Fruit fly (Drosophila melanogaster) whole organism, wandering third instar larva: ENCODE measurements around the gene Pxd.

ENCODE experiments used
- Abd-B ChIP-seq: fragments of >200 bp; optimal IDR thresholded peaks from 2 replicates; lab custom pipeline; 2017; ENCODE audit warnings: missing biosample characterization, missing genetic modification characterization
- CG9705 ChIP-seq: fragments of 200-800 bp; sonication (Bioruptor generic); optimal IDR thresholded peaks from 2 replicates; lab custom pipeline; 2018; ENCODE audit warnings: missing biosample characterization, mild to moderate bottlenecking, missing genetic modification characterization
- CrebA ChIP-seq: fragments of 200-800 bp; sonication (Bioruptor generic); optimal IDR thresholded peaks from 2 replicates; lab custom pipeline; 2016; ENCODE audit warnings: missing biosample characterization, mild to moderate bottlenecking, missing genetic modification characterization, borderline replicate concordance
- Dif ChIP-seq: fragments of 200-275, 200-300 bp; sonication (Bioruptor generic); optimal IDR thresholded peaks from 2 replicates; lab custom pipeline; 2018; ENCODE audit warnings: missing biosample characterization, missing genetic modification characterization; ENCODE audit not compliant: partially characterized antibody
- GATAd ChIP-seq: sonication (Bioruptor generic); optimal IDR thresholded peaks from 2 replicates; lab custom pipeline; 2016; ENCODE audit warnings: missing biosample characterization, missing genetic modification characterization
- HLH106 ChIP-seq: fragments of 200-800 bp; optimal IDR thresholded peaks from 3 replicates; lab custom pipeline; 2019; ENCODE audit warnings: missing biosample characterization, mild to moderate bottlenecking, missing genetic modification characterization, moderate library complexity
- Hnf4 ChIP-seq: fragments of 200-800 bp; sonication (Bioruptor generic); optimal IDR thresholded peaks from 2 replicates; lab custom pipeline; 2016; ENCODE audit warnings: missing biosample characterization, mild to moderate bottlenecking, missing genetic modification characterization
- Hr78 ChIP-seq: fragments of >200 bp; optimal IDR thresholded peaks from 2 replicates; lab custom pipeline; 2017; ENCODE audit warnings: missing biosample characterization, missing genetic modification characterization
- Hr83 ChIP-seq: fragments of 200-300 bp; sonication (Bioruptor generic); optimal IDR thresholded peaks from 2 replicates; lab custom pipeline; 2016; ENCODE audit warnings: missing biosample characterization, mild to moderate bottlenecking, missing genetic modification characterization, moderate library complexity; ENCODE audit not compliant: poor library complexity, severe bottlenecking
- Jra ChIP-seq: sonication (Bioruptor generic); optimal IDR thresholded peaks from 2 replicates; lab custom pipeline; 2016; ENCODE audit warnings: missing biosample characterization, missing genetic modification characterization
- Mio ChIP-seq: sonication (Bioruptor generic); optimal IDR thresholded peaks from 2 replicates; lab custom pipeline; 2016; ENCODE audit warnings: missing biosample characterization, missing genetic modification characterization
- Myc ChIP-seq: fragments of >200 bp; optimal IDR thresholded peaks from 2 replicates; lab custom pipeline; 2017
- N ChIP-seq: fragments of >200 bp; optimal IDR thresholded peaks from 2 replicates; lab custom pipeline; 2018; ENCODE audit warnings: missing biosample characterization, missing external identifiers, missing genetic modification characterization
- OdsH ChIP-seq: fragments of 200-800 bp; sonication (Bioruptor generic); optimal IDR thresholded peaks from 2 replicates; lab custom pipeline; 2016; ENCODE audit warnings: missing biosample characterization, mild to moderate bottlenecking, missing genetic modification characterization
- Rel ChIP-seq, 2 experiments: fragments of 200-800 bp; sonication (Bioruptor generic) in 1 of 2; optimal IDR thresholded peaks; 2 replicates in 1 of 2; 3 replicates in 1 of 2; lab custom pipeline; 2016 to 2019; ENCODE audit warnings: mild to moderate bottlenecking in 2 of 2, missing biosample characterization in 2 of 2, missing genetic modification characterization in 2 of 2, moderate library complexity in 1 of 2
- Sp1 ChIP-seq: fragments of 200-800 bp; sonication (Bioruptor generic); optimal IDR thresholded peaks from 3 replicates; lab custom pipeline; 2019; ENCODE audit warnings: missing biosample characterization, mild to moderate bottlenecking, missing genetic modification characterization, moderate library complexity
- Vsx2 ChIP-seq: fragments of 200-300, 225-300 bp; sonication (Bioruptor generic); optimal IDR thresholded peaks from 2 replicates; lab custom pipeline; 2018; ENCODE audit warnings: missing biosample characterization, missing genetic modification characterization; ENCODE audit not compliant: partially characterized antibody
- brk ChIP-seq: fragments of 200-800 bp; sonication (Bioruptor generic); optimal IDR thresholded peaks from 2 replicates; lab custom pipeline; 2016; ENCODE audit warnings: missing biosample characterization, mild to moderate bottlenecking, missing genetic modification characterization
- dl ChIP-seq, 2 experiments: fragments of 175-275, 200-275 bp in 1 of 2; fragments of 200-275 bp in 1 of 2; sonication (Bioruptor generic); optimal IDR thresholded peaks; lab custom pipeline; 2018; ENCODE audit warnings: mild to moderate bottlenecking in 2 of 2, missing biosample characterization in 2 of 2, missing genetic modification characterization in 2 of 2, moderate library complexity in 2 of 2; ENCODE audit not compliant: partially characterized antibody in 2 of 2, insufficient read depth in 1 of 2
- dmrt93B ChIP-seq: fragments of 200-800 bp; sonication (Bioruptor generic); optimal IDR thresholded peaks from 2 replicates; lab custom pipeline; 2018; ENCODE audit warnings: missing biosample characterization, mild to moderate bottlenecking, missing genetic modification characterization
- dsf ChIP-seq: sonication (Bioruptor generic); optimal IDR thresholded peaks from 2 replicates; lab custom pipeline; 2016; ENCODE audit warnings: missing biosample characterization, missing genetic modification characterization, borderline replicate concordance
- ey ChIP-seq: fragments of 200-800 bp; sonication (Bioruptor generic); optimal IDR thresholded peaks from 2 replicates; lab custom pipeline; 2016; ENCODE audit warnings: missing biosample characterization, missing genetic modification characterization
- foxo ChIP-seq, 2 experiments: fragments of 200-800 bp; sonication (Bioruptor generic); optimal IDR thresholded peaks; 2 replicates in 1 of 2; 3 replicates in 1 of 2; lab custom pipeline; 2016 to 2017; ENCODE audit warnings: missing biosample characterization in 2 of 2, missing genetic modification characterization in 2 of 2
- fru ChIP-seq: fragments of 200-800 bp; sonication (Bioruptor generic); optimal IDR thresholded peaks from 3 replicates; lab custom pipeline; 2016; ENCODE audit warnings: missing biosample characterization, mild to moderate bottlenecking, missing genetic modification characterization
- h ChIP-seq: fragments of 200-800 bp; sonication (Bioruptor generic); optimal IDR thresholded peaks from 3 replicates; lab custom pipeline; 2016; ENCODE audit warnings: missing biosample characterization, mild to moderate bottlenecking, missing genetic modification characterization
- jim ChIP-seq: fragments of 175-275, 200-325 bp; sonication (Bioruptor generic); optimal IDR thresholded peaks from 2 replicates; lab custom pipeline; 2016; ENCODE audit warnings: missing biosample characterization, mild to moderate bottlenecking, missing genetic modification characterization
- lola ChIP-seq: fragments of >200 bp; optimal IDR thresholded peaks from 2 replicates; lab custom pipeline; 2017; ENCODE audit warnings: missing biosample characterization, missing genetic modification characterization
- pan ChIP-seq: fragments of >200 bp; optimal IDR thresholded peaks from 2 replicates; lab custom pipeline; 2017
- psq ChIP-seq: fragments of 200-800 bp; sonication (Bioruptor generic); optimal IDR thresholded peaks from 3 replicates; lab custom pipeline; 2017; ENCODE audit warnings: missing biosample characterization, mild to moderate bottlenecking, missing genetic modification characterization, moderate library complexity
- rgr ChIP-seq: fragments of 200-800 bp; sonication (Bioruptor generic); optimal IDR thresholded peaks from 3 replicates; lab custom pipeline; 2016; ENCODE audit warnings: missing biosample characterization, mild to moderate bottlenecking, missing genetic modification characterization
- sage ChIP-seq: fragments of 200-800 bp; sonication (Bioruptor generic); optimal IDR thresholded peaks from 2 replicates; lab custom pipeline; 2016; ENCODE audit warnings: missing biosample characterization, mild to moderate bottlenecking, missing genetic modification characterization
- sv ChIP-seq: fragments of 200-800 bp; sonication (Bioruptor generic); optimal IDR thresholded peaks from 3 replicates; lab custom pipeline; 2016; ENCODE audit warnings: missing biosample characterization, missing genetic modification characterization
- tai ChIP-seq: sonication (Bioruptor generic); optimal IDR thresholded peaks from 2 replicates; lab custom pipeline; 2016; ENCODE audit warnings: missing biosample characterization, missing genetic modification characterization
- usp ChIP-seq: fragments of >200 bp; optimal IDR thresholded peaks from 2 replicates; lab custom pipeline; 2017; ENCODE audit warnings: missing biosample characterization, missing genetic modification characterization
- woc ChIP-seq: sonication (Bioruptor generic); optimal IDR thresholded peaks from 2 replicates; lab custom pipeline; 2016; ENCODE audit warnings: missing biosample characterization, mild to moderate bottlenecking, missing genetic modification characterization

Pxd gene

DNA sequence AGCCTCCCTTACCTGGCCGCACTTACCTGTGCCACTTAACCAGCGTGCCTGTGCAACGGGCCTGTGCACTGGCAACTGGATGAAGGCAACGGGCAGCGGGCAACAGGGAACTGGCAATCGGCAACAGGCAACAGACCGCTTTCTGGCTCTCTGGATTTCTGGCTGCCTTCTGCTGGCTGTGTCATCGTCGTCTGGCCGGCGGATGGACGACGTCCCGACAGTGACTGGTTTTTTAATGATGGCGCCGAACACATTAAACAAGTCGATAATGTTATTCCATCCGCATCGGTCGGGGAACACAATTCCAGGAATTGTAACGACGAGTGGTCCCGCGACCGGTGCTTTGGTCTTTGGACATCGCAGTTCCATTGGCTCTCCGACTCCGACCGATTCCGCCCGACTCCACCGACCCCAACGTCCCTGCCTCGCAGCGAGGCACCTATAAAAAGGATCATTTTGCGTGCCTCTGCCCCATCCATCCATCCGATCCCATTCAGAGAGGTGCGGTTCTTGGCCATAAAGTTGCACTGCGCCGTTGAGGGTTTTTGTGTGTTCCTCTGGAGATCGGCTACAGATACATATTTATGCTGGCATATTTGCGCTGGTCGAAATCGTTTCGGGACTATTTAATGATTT is 47.5 kb downstream of the Pxd start (continued):
- TF ChIP-seq tai (GFP tag; lab: Kevin White, UChicago) (no peak), ey (GFP tag; lab: Kevin White, UChicago) (no peak), Hr78 (GFP tag; lab: Kevin White, UChicago) (no peak), usp (GFP tag; lab: Kevin White, UChicago) (no peak), rgr (GFP tag; lab: Kevin White, UChicago) (no peak), OdsH (GFP tag; lab: Kevin White, UChicago) (no peak), dmrt93B (no peak), Mio (GFP tag; lab: Kevin White, UChicago) (no peak), Jra (GFP tag; lab: Kevin White, UChicago) (no peak), sv (GFP tag; lab: Kevin White, UChicago) (no peak), foxo (GFP tag; optimal IDR thresholded peaks at IDR 0.05; lab: Kevin White, UChicago) (no peak), sage (GFP tag; lab: Kevin White, UChicago) (no peak), Dif (peak; percentile 56), h (GFP tag; lab: Kevin White, UChicago) (no peak), Hnf4 (GFP tag; lab: Kevin White, UChicago) (no peak)

DNA sequence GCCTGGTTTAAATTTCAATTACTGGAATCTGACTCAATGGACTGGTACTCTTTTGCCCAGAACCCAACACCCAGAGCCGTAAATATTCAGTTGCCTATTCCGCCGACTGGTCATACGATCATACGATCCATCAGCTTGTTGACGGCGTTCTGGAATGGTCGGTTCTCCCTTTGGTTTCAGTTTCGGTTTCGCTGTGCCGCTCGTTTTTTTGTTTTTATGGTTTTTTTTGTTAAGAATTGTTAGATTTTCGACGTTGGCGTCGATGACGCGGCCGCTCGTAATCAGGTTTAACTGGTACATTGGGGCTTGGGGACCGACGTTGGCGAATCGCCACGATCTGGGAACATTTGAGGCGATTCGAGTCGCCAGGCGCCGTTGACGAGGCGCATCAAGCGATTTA is 48.3 kb downstream of the Pxd start:
- no peak for TF ChIP-seq Abd-B (GFP tag; lab: Kevin White, UChicago)
- peak; percentile 27 for TF ChIP-seq Dif
- TF ChIP-seq, all 38 proteins: peak for 1

DNA sequence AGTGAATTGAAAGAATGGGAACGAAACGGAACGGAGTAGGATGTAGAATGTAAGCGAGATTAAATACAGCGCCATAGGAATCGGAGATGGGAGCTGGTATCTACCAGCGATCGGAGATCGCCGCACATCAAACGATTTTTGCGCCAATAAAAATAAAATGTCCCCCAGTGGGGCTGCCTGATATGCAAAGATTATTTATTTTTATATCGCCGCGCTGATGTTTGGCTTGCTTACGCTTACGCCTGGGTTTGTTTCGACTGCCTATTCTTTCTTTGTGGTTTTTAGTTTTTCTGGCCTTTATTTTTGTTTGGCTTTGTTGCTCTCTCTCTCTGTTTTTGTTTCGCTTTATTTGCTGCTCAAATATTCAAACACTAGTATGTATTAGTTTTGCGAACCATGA is 49.4 kb downstream of the Pxd start:
- TF ChIP-seq ey (GFP tag; lab: Kevin White, UChicago) (no peak), foxo (GFP tag; optimal IDR thresholded peaks at IDR 0.05; lab: Kevin White, UChicago) (no peak), usp (GFP tag; lab: Kevin White, UChicago) (no peak), pan (lab: Kevin White, UChicago) (no peak), Mio (GFP tag; lab: Kevin White, UChicago) (no peak), Jra (GFP tag; lab: Kevin White, UChicago) (no peak), jim (GFP tag; lab: Kevin White, UChicago) (no peak), dl (GFP tag; optimal IDR thresholded peaks at IDR 0.05; lab: Kevin White, UChicago; ENCODE audit: insufficient read depth in 1 of 2, partially characterized antibody in 2 of 2) (no peak), Dif (no peak), N (GFP tag; lab: Kevin White, UChicago) (no peak), Vsx2 (GFP tag; lab: Kevin White, UChicago) (no peak), GATAd (GFP tag; lab: Kevin White, UChicago) (no peak)

DNA sequence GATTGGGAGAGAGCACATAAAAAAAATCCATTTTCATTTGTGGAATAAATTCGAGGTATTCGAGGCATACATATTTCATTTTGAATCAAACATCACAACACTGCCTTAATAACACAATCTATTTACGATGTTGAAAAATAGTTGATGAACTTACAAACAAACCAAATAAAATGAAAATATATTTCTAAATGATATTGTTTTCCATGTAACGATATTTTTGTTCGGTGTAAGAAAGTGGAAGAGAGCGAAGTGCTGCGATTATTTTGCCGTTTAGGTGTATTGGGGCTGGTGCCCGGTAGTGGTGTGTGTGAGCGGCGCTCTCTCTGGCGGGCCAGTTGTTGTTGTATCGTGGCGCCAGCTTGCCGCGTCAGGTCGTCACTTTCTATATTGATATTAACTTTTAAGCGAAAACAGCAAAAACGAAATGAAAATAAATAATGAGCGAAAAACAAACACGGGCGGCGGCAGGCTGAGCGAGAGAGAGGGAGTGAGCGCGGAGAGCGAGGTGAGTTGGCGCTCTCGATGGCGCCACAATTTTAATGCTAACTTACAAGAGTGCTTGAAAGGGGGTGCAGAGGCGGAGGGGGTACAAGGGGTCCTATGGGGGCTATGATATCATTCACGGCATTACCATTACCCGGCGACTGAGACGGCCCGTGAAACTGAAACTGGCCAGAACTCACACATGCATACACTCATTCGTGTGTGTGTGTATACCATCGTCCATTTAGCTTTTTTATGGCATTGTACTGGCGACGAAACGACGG is 50.8 kb downstream of the Pxd start:
- peak; percentile 97 for TF ChIP-seq OdsH (GFP tag; lab: Kevin White, UChicago)
- TF ChIP-seq Hr83 (GFP tag; lab: Kevin White, UChicago): peak; percentile 80
- peak; percentile 98 for TF ChIP-seq fru (GFP tag; lab: Kevin White, UChicago)
- no peak for TF ChIP-seq CrebA
- peak; percentile 98 for TF ChIP-seq ey (GFP tag; lab: Kevin White, UChicago)
- TF ChIP-seq Sp1: peak; percentile 95
- TF ChIP-seq psq (GFP tag; lab: Kevin White, UChicago): peak; percentile 95
- no peak for TF ChIP-seq usp (GFP tag; lab: Kevin White, UChicago)
- peak; percentile 94 for TF ChIP-seq HLH106 (tag; lab: Kevin White, UChicago)
- peak; percentile 91 for TF ChIP-seq Hnf4 (GFP tag; lab: Kevin White, UChicago)
- no peak for TF ChIP-seq Myc (lab: Kevin White, UChicago)
- peak; percentile 14 for TF ChIP-seq jim (GFP tag; lab: Kevin White, UChicago)
- TF ChIP-seq Dif: peak; percentile 90
- TF ChIP-seq Jra (GFP tag; lab: Kevin White, UChicago): peak; percentile 76
- TF ChIP-seq lola (GFP tag; lab: Kevin White, UChicago): no peak
- peak; percentile 90 for TF ChIP-seq sv (GFP tag; lab: Kevin White, UChicago)
- peak; percentile 74 to 90 for TF ChIP-seq dl (GFP tag; optimal IDR thresholded peaks at IDR 0.05; lab: Kevin White, UChicago; ENCODE audit: insufficient read depth in 1 of 2, partially characterized antibody in 2 of 2)
- TF ChIP-seq dsf (GFP tag; lab: Kevin White, UChicago): peak; percentile 73
- peak; percentile 84 for TF ChIP-seq dmrt93B
- peak; percentile 82 for TF ChIP-seq tai (GFP tag; lab: Kevin White, UChicago)
- peak; percentile 89 to 97 for TF ChIP-seq foxo (GFP tag; optimal IDR thresholded peaks at IDR 0.05; lab: Kevin White, UChicago)
- no peak for TF ChIP-seq Hr78 (GFP tag; lab: Kevin White, UChicago)
- TF ChIP-seq Vsx2 (GFP tag; lab: Kevin White, UChicago): peak; percentile 62
- peak; percentile 92 for TF ChIP-seq Rel (GFP tag; optimal IDR thresholded peaks at IDR 0.05; lab: Kevin White, UChicago)
- peak; percentile 71 for TF ChIP-seq Rel (tag; optimal IDR thresholded peaks at IDR 0.05; lab: Kevin White, UChicago)
- no peak for TF ChIP-seq Abd-B (GFP tag; lab: Kevin White, UChicago)
- TF ChIP-seq CG9705 (GFP tag; lab: Kevin White, UChicago): peak; percentile 77
- no peak for TF ChIP-seq N (GFP tag; lab: Kevin White, UChicago)
- TF ChIP-seq h (GFP tag; lab: Kevin White, UChicago): peak; percentile 98
- TF ChIP-seq GATAd (GFP tag; lab: Kevin White, UChicago): peak; percentile 46
- TF ChIP-seq sage (GFP tag; lab: Kevin White, UChicago): peak; percentile 94
- peak; percentile 61 for TF ChIP-seq Mio (GFP tag; lab: Kevin White, UChicago)
- TF ChIP-seq woc (GFP tag; lab: Kevin White, UChicago): peak; percentile 97
- no peak for TF ChIP-seq pan (lab: Kevin White, UChicago)
- peak; percentile 96 for TF ChIP-seq brk (GFP tag; lab: Kevin White, UChicago)
- TF ChIP-seq rgr (GFP tag; lab: Kevin White, UChicago): peak; percentile 95
